Worm (Caenorhabditis elegans): Measurements from ENCODE around the gene T06E8.8.

- TF ChIP-seq flt-1 (GFP tag; IDR thresholded peaks at IDR 0.05) (no peak), ztf-29 (GFP tag; IDR thresholded peaks at IDR 0.05) (no peak)
Measured at ce11 chrV:10018291-10018690, 25.3 kb upstream of the T06E8.8 start.

Data from whole organism, midembryonic.